Worm (Caenorhabditis elegans): ENCODE measurements around the gene ifb-2.

DNA sequence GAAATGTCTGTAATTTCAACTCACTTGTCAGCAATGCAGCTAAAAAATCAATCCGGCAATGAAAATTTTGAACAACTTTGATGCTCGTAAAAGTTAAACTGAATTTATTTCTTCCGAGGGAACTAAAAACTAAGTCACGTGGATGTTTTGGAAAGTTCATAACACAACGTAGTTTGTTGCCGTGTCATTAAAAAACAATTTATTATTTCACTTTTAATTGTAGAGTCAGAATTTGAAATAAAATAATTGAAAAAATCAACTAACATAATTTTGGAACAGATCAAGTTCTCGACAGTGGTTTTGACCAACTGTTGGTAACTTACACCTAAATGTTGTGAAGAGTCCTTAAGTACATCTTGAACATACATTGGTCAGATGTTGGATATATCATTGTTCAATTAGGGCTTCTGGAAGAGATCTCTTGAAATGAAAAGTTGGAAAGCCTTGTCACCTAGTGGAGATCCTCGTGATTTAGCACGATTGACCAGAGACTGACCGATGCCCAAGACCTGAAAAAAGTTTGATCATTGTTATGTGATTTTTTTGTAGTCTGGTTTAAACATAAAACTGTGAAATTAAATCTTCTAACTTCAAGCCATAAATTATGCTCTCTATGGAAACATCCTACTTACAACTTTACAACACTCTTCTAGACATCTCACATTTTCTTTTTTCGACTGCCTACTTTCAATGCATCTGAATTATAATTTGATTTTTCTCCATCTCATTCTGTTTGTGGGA lies 19.5 kb upstream of the ifb-2 start, which contains the start of the genes C18A3.7 and C18A3.11:
- TF ChIP-seq nhr-11 (tag; optimal IDR thresholded peaks at IDR 0.05) = no peak
- no peak for TF ChIP-seq elt-2 (tag; optimal IDR thresholded peaks at IDR 0.05)
- no peak for TF ChIP-seq R02D3.7 (tag; optimal IDR thresholded peaks at IDR 0.05)
- TF ChIP-seq lin-15B (tag; optimal IDR thresholded peaks at IDR 0.05) = no peak
- TF ChIP-seq fos-1 (tag; optimal IDR thresholded peaks at IDR 0.05) = no peak
- TF ChIP-seq ceh-82 (tag; optimal IDR thresholded peaks at IDR 0.05) = no peak
- TF ChIP-seq pha-4 (tag; optimal IDR thresholded peaks at IDR 0.05) = no peak

All from whole organism, L3 larva.